Fruit fly (Drosophila melanogaster) whole organism, wandering third instar larva: ENCODE measurements around the gene pon.
A peak's percentile ranks its signal among the peaks of the same experiment; 100 is the strongest.

Experiments used
- Abd-B ChIP-seq: fragments of >200 bp; optimal IDR thresholded peaks from 2 replicates; lab custom pipeline; 2017; ENCODE audit warnings: missing biosample characterization, missing genetic modification characterization
- CG32264 ChIP-seq: fragments of 200-800 bp; sonication (Bioruptor generic); optimal IDR thresholded peaks from 2 replicates; lab custom pipeline; 2016; ENCODE audit warnings: missing biosample characterization, missing genetic modification characterization
- CG9705 ChIP-seq: fragments of 200-800 bp; sonication (Bioruptor generic); optimal IDR thresholded peaks from 2 replicates; lab custom pipeline; 2018; ENCODE audit warnings: missing biosample characterization, mild to moderate bottlenecking, missing genetic modification characterization
- CrebA ChIP-seq: fragments of 200-800 bp; sonication (Bioruptor generic); optimal IDR thresholded peaks from 2 replicates; lab custom pipeline; 2016; ENCODE audit warnings: missing biosample characterization, mild to moderate bottlenecking, missing genetic modification characterization, borderline replicate concordance
- Dfd ChIP-seq: fragments of >200 bp; optimal IDR thresholded peaks from 2 replicates; lab custom pipeline; 2017; ENCODE audit warnings: missing biosample characterization, missing genetic modification characterization
- Dif ChIP-seq: fragments of 200-275, 200-300 bp; sonication (Bioruptor generic); optimal IDR thresholded peaks from 2 replicates; lab custom pipeline; 2018; ENCODE audit warnings: missing biosample characterization, missing genetic modification characterization; ENCODE audit not compliant: partially characterized antibody
- GATAd ChIP-seq: sonication (Bioruptor generic); optimal IDR thresholded peaks from 2 replicates; lab custom pipeline; 2016; ENCODE audit warnings: missing biosample characterization, missing genetic modification characterization
- HLH106 ChIP-seq: fragments of 200-800 bp; optimal IDR thresholded peaks from 3 replicates; lab custom pipeline; 2019; ENCODE audit warnings: missing biosample characterization, mild to moderate bottlenecking, missing genetic modification characterization, moderate library complexity
- Hnf4 ChIP-seq: fragments of 200-800 bp; sonication (Bioruptor generic); optimal IDR thresholded peaks from 2 replicates; lab custom pipeline; 2016; ENCODE audit warnings: missing biosample characterization, mild to moderate bottlenecking, missing genetic modification characterization
- Hr78 ChIP-seq: fragments of >200 bp; optimal IDR thresholded peaks from 2 replicates; lab custom pipeline; 2017; ENCODE audit warnings: missing biosample characterization, missing genetic modification characterization
- Hr83 ChIP-seq: fragments of 200-300 bp; sonication (Bioruptor generic); optimal IDR thresholded peaks from 2 replicates; lab custom pipeline; 2016; ENCODE audit warnings: missing biosample characterization, mild to moderate bottlenecking, missing genetic modification characterization, moderate library complexity; ENCODE audit not compliant: poor library complexity, severe bottlenecking
- Jra ChIP-seq: sonication (Bioruptor generic); optimal IDR thresholded peaks from 2 replicates; lab custom pipeline; 2016; ENCODE audit warnings: missing biosample characterization, missing genetic modification characterization
- Mio ChIP-seq: sonication (Bioruptor generic); optimal IDR thresholded peaks from 2 replicates; lab custom pipeline; 2016; ENCODE audit warnings: missing biosample characterization, missing genetic modification characterization
- Myc ChIP-seq: fragments of >200 bp; optimal IDR thresholded peaks from 2 replicates; lab custom pipeline; 2017
- N ChIP-seq: fragments of >200 bp; optimal IDR thresholded peaks from 2 replicates; lab custom pipeline; 2018; ENCODE audit warnings: missing biosample characterization, missing external identifiers, missing genetic modification characterization
- OdsH ChIP-seq: fragments of 200-800 bp; sonication (Bioruptor generic); optimal IDR thresholded peaks from 2 replicates; lab custom pipeline; 2016; ENCODE audit warnings: missing biosample characterization, mild to moderate bottlenecking, missing genetic modification characterization
- Rel ChIP-seq, 2 experiments: fragments of 200-800 bp; sonication (Bioruptor generic) in 1 of 2; optimal IDR thresholded peaks; 2 replicates in 1 of 2; 3 replicates in 1 of 2; lab custom pipeline; 2016 to 2019; ENCODE audit warnings: mild to moderate bottlenecking in 2 of 2, missing biosample characterization in 2 of 2, missing genetic modification characterization in 2 of 2, moderate library complexity in 1 of 2
- Sp1 ChIP-seq: fragments of 200-800 bp; sonication (Bioruptor generic); optimal IDR thresholded peaks from 3 replicates; lab custom pipeline; 2019; ENCODE audit warnings: missing biosample characterization, mild to moderate bottlenecking, missing genetic modification characterization, moderate library complexity
- Vsx2 ChIP-seq: fragments of 200-300, 225-300 bp; sonication (Bioruptor generic); optimal IDR thresholded peaks from 2 replicates; lab custom pipeline; 2018; ENCODE audit warnings: missing biosample characterization, missing genetic modification characterization; ENCODE audit not compliant: partially characterized antibody
- br ChIP-seq: fragments of 200-800 bp; sonication (Bioruptor generic); optimal IDR thresholded peaks from 2 replicates; lab custom pipeline; 2016; ENCODE audit warnings: missing biosample characterization, missing genetic modification characterization
- brk ChIP-seq: fragments of 200-800 bp; sonication (Bioruptor generic); optimal IDR thresholded peaks from 2 replicates; lab custom pipeline; 2016; ENCODE audit warnings: missing biosample characterization, mild to moderate bottlenecking, missing genetic modification characterization
- dl ChIP-seq, 2 experiments: fragments of 175-275, 200-275 bp in 1 of 2; fragments of 200-275 bp in 1 of 2; sonication (Bioruptor generic); optimal IDR thresholded peaks; lab custom pipeline; 2018; ENCODE audit warnings: mild to moderate bottlenecking in 2 of 2, missing biosample characterization in 2 of 2, missing genetic modification characterization in 2 of 2, moderate library complexity in 2 of 2; ENCODE audit not compliant: partially characterized antibody in 2 of 2, insufficient read depth in 1 of 2
- dmrt93B ChIP-seq: fragments of 200-800 bp; sonication (Bioruptor generic); optimal IDR thresholded peaks from 2 replicates; lab custom pipeline; 2018; ENCODE audit warnings: missing biosample characterization, mild to moderate bottlenecking, missing genetic modification characterization
- dsf ChIP-seq: sonication (Bioruptor generic); optimal IDR thresholded peaks from 2 replicates; lab custom pipeline; 2016; ENCODE audit warnings: missing biosample characterization, missing genetic modification characterization, borderline replicate concordance
- ey ChIP-seq: fragments of 200-800 bp; sonication (Bioruptor generic); optimal IDR thresholded peaks from 2 replicates; lab custom pipeline; 2016; ENCODE audit warnings: missing biosample characterization, missing genetic modification characterization
- foxo ChIP-seq, 2 experiments: fragments of 200-800 bp; sonication (Bioruptor generic); optimal IDR thresholded peaks; 2 replicates in 1 of 2; 3 replicates in 1 of 2; lab custom pipeline; 2016 to 2017; ENCODE audit warnings: missing biosample characterization in 2 of 2, missing genetic modification characterization in 2 of 2
- fru ChIP-seq: fragments of 200-800 bp; sonication (Bioruptor generic); optimal IDR thresholded peaks from 3 replicates; lab custom pipeline; 2016; ENCODE audit warnings: missing biosample characterization, mild to moderate bottlenecking, missing genetic modification characterization
- h ChIP-seq: fragments of 200-800 bp; sonication (Bioruptor generic); optimal IDR thresholded peaks from 3 replicates; lab custom pipeline; 2016; ENCODE audit warnings: missing biosample characterization, mild to moderate bottlenecking, missing genetic modification characterization
- jim ChIP-seq: fragments of 175-275, 200-325 bp; sonication (Bioruptor generic); optimal IDR thresholded peaks from 2 replicates; lab custom pipeline; 2016; ENCODE audit warnings: missing biosample characterization, mild to moderate bottlenecking, missing genetic modification characterization
- lola ChIP-seq: fragments of >200 bp; optimal IDR thresholded peaks from 2 replicates; lab custom pipeline; 2017; ENCODE audit warnings: missing biosample characterization, missing genetic modification characterization
- pan ChIP-seq: fragments of >200 bp; optimal IDR thresholded peaks from 2 replicates; lab custom pipeline; 2017
- psq ChIP-seq: fragments of 200-800 bp; sonication (Bioruptor generic); optimal IDR thresholded peaks from 3 replicates; lab custom pipeline; 2017; ENCODE audit warnings: missing biosample characterization, mild to moderate bottlenecking, missing genetic modification characterization, moderate library complexity
- rgr ChIP-seq: fragments of 200-800 bp; sonication (Bioruptor generic); optimal IDR thresholded peaks from 3 replicates; lab custom pipeline; 2016; ENCODE audit warnings: missing biosample characterization, mild to moderate bottlenecking, missing genetic modification characterization
- sage ChIP-seq: fragments of 200-800 bp; sonication (Bioruptor generic); optimal IDR thresholded peaks from 2 replicates; lab custom pipeline; 2016; ENCODE audit warnings: missing biosample characterization, mild to moderate bottlenecking, missing genetic modification characterization
- sv ChIP-seq: fragments of 200-800 bp; sonication (Bioruptor generic); optimal IDR thresholded peaks from 3 replicates; lab custom pipeline; 2016; ENCODE audit warnings: missing biosample characterization, missing genetic modification characterization
- tai ChIP-seq: sonication (Bioruptor generic); optimal IDR thresholded peaks from 2 replicates; lab custom pipeline; 2016; ENCODE audit warnings: missing biosample characterization, missing genetic modification characterization
- usp ChIP-seq: fragments of >200 bp; optimal IDR thresholded peaks from 2 replicates; lab custom pipeline; 2017; ENCODE audit warnings: missing biosample characterization, missing genetic modification characterization
- woc ChIP-seq: sonication (Bioruptor generic); optimal IDR thresholded peaks from 2 replicates; lab custom pipeline; 2016; ENCODE audit warnings: missing biosample characterization, mild to moderate bottlenecking, missing genetic modification characterization

The pon gene

dm6 chrX:4679813-4680381, 43.8 kb downstream of the pon start:
- TF ChIP-seq Mio (GFP tag; lab: Kevin White, UChicago) (no peak), dmrt93B (GFP tag; lab: Kevin White, UChicago) (peak; percentile 13), HLH106 (tag; lab: Kevin White, UChicago) (peak; percentile 52), rgr (GFP tag; lab: Kevin White, UChicago) (peak; percentile 46), foxo (GFP tag; optimal IDR thresholded peaks at IDR 0.05; lab: Kevin White, UChicago) (peak in 1 of 2 experiments; percentile 59), jim (GFP tag; lab: Kevin White, UChicago) (no peak), psq (GFP tag; lab: Kevin White, UChicago) (peak; percentile 10), Hnf4 (peak; percentile 51), Jra (GFP tag; lab: Kevin White, UChicago) (peak; percentile 35), sage (GFP tag; lab: Kevin White, UChicago) (no peak), fru (GFP tag; lab: Kevin White, UChicago) (peak; percentile 35), Hr78 (GFP tag; lab: Kevin White, UChicago) (no peak), ey (GFP tag; lab: Kevin White, UChicago) (peak; percentile 52), sv (GFP tag; lab: Kevin White, UChicago) (peak; percentile 12), OdsH (GFP tag; lab: Kevin White, UChicago) (peak; percentile 54), Dif (GFP tag; lab: Kevin White, UChicago) (no peak), Sp1 (GFP tag; lab: Kevin White, UChicago) (peak; percentile 50), woc (GFP tag; lab: Kevin White, UChicago) (peak; percentile 54), br (peak; percentile 27), h (GFP tag; lab: Kevin White, UChicago) (peak; percentile 53)

- TF ChIP-seq Hr83, result peak; percentile 86
- TF ChIP-seq Hr78 (GFP tag; lab: Kevin White, UChicago), result no peak
- no peak for TF ChIP-seq Rel (GFP tag; optimal IDR thresholded peaks at IDR 0.05; lab: Kevin White, UChicago)
- TF ChIP-seq Rel (tag; optimal IDR thresholded peaks at IDR 0.05; lab: Kevin White, UChicago), result peak; percentile 100
- peak; percentile 76 for TF ChIP-seq woc (GFP tag; lab: Kevin White, UChicago)
- peak; percentile 69 for TF ChIP-seq dsf (GFP tag; lab: Kevin White, UChicago)
- peak; percentile 88 for TF ChIP-seq fru (GFP tag; lab: Kevin White, UChicago)
- TF ChIP-seq CG32264 (GFP tag; lab: Kevin White, UChicago), result peak; percentile 68
- no peak for TF ChIP-seq N (GFP tag; lab: Kevin White, UChicago)
- TF ChIP-seq Hnf4, result peak; percentile 88
- TF ChIP-seq GATAd (GFP tag; lab: Kevin White, UChicago), result peak; percentile 19
- TF ChIP-seq CG9705 (GFP tag; lab: Kevin White, UChicago), result peak; percentile 65
- no peak for TF ChIP-seq CrebA (GFP tag; lab: Kevin White, UChicago)
- peak; percentile 75 for TF ChIP-seq psq (GFP tag; lab: Kevin White, UChicago)
- TF ChIP-seq sv (GFP tag; lab: Kevin White, UChicago), result peak; percentile 69
- TF ChIP-seq foxo (GFP tag; optimal IDR thresholded peaks at IDR 0.05; lab: Kevin White, UChicago), result peak in 1 of 2 experiments; percentile 91
- no peak for TF ChIP-seq Abd-B (GFP tag; lab: Kevin White, UChicago)
- TF ChIP-seq sage (GFP tag; lab: Kevin White, UChicago), result peak; percentile 36
- peak; percentile 24 to 36 for TF ChIP-seq dl (GFP tag; optimal IDR thresholded peaks at IDR 0.05; lab: Kevin White, UChicago; ENCODE audit: insufficient read depth in 1 of 2, partially characterized antibody in 2 of 2)
- TF ChIP-seq Mio (GFP tag; lab: Kevin White, UChicago), result peak; percentile 55
- TF ChIP-seq tai (GFP tag; lab: Kevin White, UChicago), result peak; percentile 88
- TF ChIP-seq Dfd (GFP tag; lab: Kevin White, UChicago), result no peak
- TF ChIP-seq ey (GFP tag; lab: Kevin White, UChicago), result peak; percentile 89
- TF ChIP-seq h (GFP tag; lab: Kevin White, UChicago), result peak; percentile 89
- TF ChIP-seq HLH106 (tag; lab: Kevin White, UChicago), result peak; percentile 89
- TF ChIP-seq Dif (GFP tag; lab: Kevin White, UChicago), result peak; percentile 54
- TF ChIP-seq pan, result no peak
- no peak for TF ChIP-seq Vsx2 (GFP tag; lab: Kevin White, UChicago)
- peak; percentile 79 for TF ChIP-seq OdsH (GFP tag; lab: Kevin White, UChicago)
- peak; percentile 84 for TF ChIP-seq Sp1 (GFP tag; lab: Kevin White, UChicago)
- no peak for TF ChIP-seq brk
- TF ChIP-seq br, result peak; percentile 87
- peak; percentile 76 for TF ChIP-seq dmrt93B (GFP tag; lab: Kevin White, UChicago)
- peak; percentile 86 for TF ChIP-seq rgr (GFP tag; lab: Kevin White, UChicago)
- no peak for TF ChIP-seq usp (GFP tag; lab: Kevin White, UChicago)
- TF ChIP-seq Myc, result no peak
- TF ChIP-seq lola (GFP tag; lab: Kevin White, UChicago), result no peak
- peak; percentile 96 for TF ChIP-seq Jra (GFP tag; lab: Kevin White, UChicago)
- peak; percentile 86 for TF ChIP-seq jim (GFP tag; lab: Kevin White, UChicago)
Measured at dm6 chrX:4684444-4684924, 48.4 kb downstream of the pon start.
